Fruit fly (Drosophila melanogaster) whole organism, embryonic: Measurements from ENCODE around the gene RASSF8.
A peak's percentile ranks its signal among the peaks of the same experiment; 100 is the strongest.

Source experiments
- Bgb ChIP-seq: fragments of 200-800 bp; sonication (Bioruptor generic); IDR thresholded peaks from 2 replicates; pipeline ENCODE4 v1.3.6; 2022; ENCODE audit warnings: missing biosample characterization, missing genetic modification characterization; ENCODE audit not compliant: partially characterized antibody
- CG10959 ChIP-seq: fragments of 200-800 bp; sonication (Bioruptor generic); IDR thresholded peaks from 2 replicates; pipeline ENCODE4 v1.3.6; 2022; ENCODE audit warnings: missing biosample characterization, missing genetic modification characterization
- CG10979 ChIP-seq: fragments of 200-800 bp; sonication (Bioruptor generic); optimal IDR thresholded peaks from 2 replicates; lab custom pipeline; 2018; ENCODE audit warnings: missing biosample characterization, mild to moderate bottlenecking, missing genetic modification characterization, moderate library complexity
- CG11398 ChIP-seq: fragments of 200-800 bp; sonication (Bioruptor generic); optimal IDR thresholded peaks from 2 replicates; lab custom pipeline; 2016; ENCODE audit warnings: missing biosample characterization, missing genetic modification characterization
- CG1647 ChIP-seq: fragments of 200-800 bp; sonication (Bioruptor generic); optimal IDR thresholded peaks from 3 replicates; lab custom pipeline; 2016; ENCODE audit warnings: missing biosample characterization, missing genetic modification characterization
- CG16863 ChIP-seq: fragments of 200-800 bp; sonication (Bioruptor generic); optimal IDR thresholded peaks from 3 replicates; lab custom pipeline; 2016; ENCODE audit warnings: missing biosample characterization, missing genetic modification characterization
- CG17912 ChIP-seq: fragments of 200-800 bp; sonication (Bioruptor generic); optimal IDR thresholded peaks from 2 replicates; lab custom pipeline; 2018; ENCODE audit warnings: missing biosample characterization, mild to moderate bottlenecking, missing genetic modification characterization
- CG18262 ChIP-seq: fragments of 200-800 bp; optimal IDR thresholded peaks from 3 replicates; lab custom pipeline; 2019; ENCODE audit warnings: missing biosample characterization, mild to moderate bottlenecking, missing genetic modification characterization, moderate library complexity
- CG2199 ChIP-seq: fragments of 200-800 bp; sonication (Bioruptor generic); IDR thresholded peaks from 3 replicates; pipeline ENCODE4 v1.3.6; 2022; ENCODE audit warnings: missing biosample characterization, missing genetic modification characterization
- CG31365 ChIP-seq: fragments of 200-800 bp; sonication (Bioruptor generic); optimal IDR thresholded peaks from 2 replicates; lab custom pipeline; 2018; ENCODE audit warnings: missing biosample characterization, mild to moderate bottlenecking, missing genetic modification characterization
- CG3163 ChIP-seq: fragments of 200-800 bp; sonication (Bioruptor generic); optimal IDR thresholded peaks from 3 replicates; lab custom pipeline; 2016; ENCODE audit warnings: missing biosample characterization, missing genetic modification characterization
- CG32772 ChIP-seq: fragments of 200-800 bp; sonication (Bioruptor generic); IDR thresholded peaks from 2 replicates; pipeline ENCODE4 v1.3.6; 2022; ENCODE audit warnings: missing biosample characterization, missing genetic modification characterization
- CG34376 ChIP-seq: fragments of 200-800 bp; sonication (Bioruptor generic); optimal IDR thresholded peaks from 2 replicates; lab custom pipeline; 2018; ENCODE audit warnings: missing biosample characterization, mild to moderate bottlenecking, missing genetic modification characterization
- CG3995 ChIP-seq: fragments of 200-800 bp; sonication (Bioruptor generic); optimal IDR thresholded peaks from 3 replicates; lab custom pipeline; 2016; ENCODE audit warnings: missing biosample characterization, missing genetic modification characterization
- CG6175 ChIP-seq: fragments of 200-800 bp; sonication (Bioruptor generic); IDR thresholded peaks from 3 replicates; pipeline ENCODE4 v1.3.6; 2022; ENCODE audit warnings: missing biosample characterization, missing genetic modification characterization
- CG7963 ChIP-seq: fragments of 200-800 bp; sonication (Bioruptor generic); IDR thresholded peaks from 3 replicates; pipeline ENCODE4 v1.3.6; 2022; ENCODE audit warnings: missing biosample characterization, missing genetic modification characterization; ENCODE audit not compliant: partially characterized antibody
- CG9609 ChIP-seq: fragments of 200-800 bp; sonication (Bioruptor generic); optimal IDR thresholded peaks from 3 replicates; lab custom pipeline; 2016; ENCODE audit warnings: missing biosample characterization, missing genetic modification characterization
- CG9797 ChIP-seq: fragments of 200-800 bp; sonication (Bioruptor generic); optimal IDR thresholded peaks from 3 replicates; lab custom pipeline; 2018; ENCODE audit warnings: missing biosample characterization, mild to moderate bottlenecking, missing genetic modification characterization
- CG9932 ChIP-seq: fragments of 200-800 bp; sonication (Bioruptor generic); IDR thresholded peaks from 2 replicates; pipeline ENCODE4 v1.3.6; 2022; ENCODE audit warnings: missing biosample characterization, missing genetic modification characterization
- CoRest ChIP-seq: fragments of 200-800 bp; sonication (Bioruptor generic); optimal IDR thresholded peaks from 3 replicates; lab custom pipeline; 2018; ENCODE audit warnings: missing biosample characterization, mild to moderate bottlenecking, missing genetic modification characterization, moderate library complexity
- Doc2 ChIP-seq: fragments of 200-800 bp; sonication (Bioruptor generic); IDR thresholded peaks from 2 replicates; pipeline ENCODE4 v1.3.6; 2022; ENCODE audit warnings: missing biosample characterization, missing genetic modification characterization
- Eip74EF ChIP-seq, 2 experiments: fragments of 200-800 bp in 1 of 2; fragments of >200 bp in 1 of 2; sonication (Bioruptor generic) in 1 of 2; optimal IDR thresholded peaks; 2 replicates each; lab custom pipeline; 2017 to 2019; ENCODE audit warnings: missing biosample characterization in 2 of 2, missing genetic modification characterization in 2 of 2, mild to moderate bottlenecking in 1 of 2, moderate library complexity in 1 of 2
- HLH54F ChIP-seq: fragments of 200-800 bp; sonication (Bioruptor generic); optimal IDR thresholded peaks from 3 replicates; lab custom pipeline; 2016; ENCODE audit warnings: missing biosample characterization, missing genetic modification characterization
- Hr39 ChIP-seq: fragments of >200 bp; optimal IDR thresholded peaks from 2 replicates; lab custom pipeline; 2017
- Neu2 ChIP-seq: fragments of 200-800 bp; sonication (Bioruptor generic); optimal IDR thresholded peaks from 3 replicates; lab custom pipeline; 2016; ENCODE audit warnings: missing biosample characterization, missing genetic modification characterization, borderline replicate concordance
- Scr ChIP-seq: fragments of 200-800 bp; sonication (Bioruptor generic); IDR thresholded peaks from 2 replicates; pipeline ENCODE4 v1.3.6; 2022; ENCODE audit warnings: missing biosample characterization, missing genetic modification characterization; ENCODE audit not compliant: partially characterized antibody
- Sox102F ChIP-seq: fragments of 200-800 bp; sonication (Bioruptor generic); optimal IDR thresholded peaks from 2 replicates; lab custom pipeline; 2018; ENCODE audit warnings: missing biosample characterization, mild to moderate bottlenecking, missing genetic modification characterization, moderate library complexity
- Sry-δ ChIP-seq: fragments of 200-800 bp; sonication (Bioruptor generic); optimal IDR thresholded peaks from 2 replicates; lab custom pipeline; 2016; ENCODE audit warnings: missing biosample characterization, missing genetic modification characterization
- Vsx1 ChIP-seq: fragments of 200-800 bp; sonication (Bioruptor generic); optimal IDR thresholded peaks from 2 replicates; lab custom pipeline; 2017; ENCODE audit warnings: missing biosample characterization, mild to moderate bottlenecking, missing genetic modification characterization, missing genetic modification reagents
- amos ChIP-seq: fragments of 200-800 bp; sonication (Bioruptor generic); IDR thresholded peaks from 2 replicates; pipeline ENCODE4 v1.3.6; 2022; ENCODE audit warnings: missing biosample characterization, missing genetic modification characterization; ENCODE audit not compliant: partially characterized antibody
- bbx ChIP-seq: fragments of 200-800 bp; sonication (Bioruptor generic); IDR thresholded peaks from 2 replicates; pipeline ENCODE4 v1.3.6; 2022; ENCODE audit warnings: missing biosample characterization, missing genetic modification characterization; ENCODE audit not compliant: partially characterized antibody
- crc ChIP-seq: fragments of 200-800 bp; sonication (Bioruptor generic); optimal IDR thresholded peaks from 2 replicates; lab custom pipeline; 2016; ENCODE audit warnings: missing biosample characterization, missing genetic modification characterization
- da ChIP-seq: fragments of 200-800 bp; sonication (Bioruptor generic); optimal IDR thresholded peaks from 2 replicates; lab custom pipeline; 2016; ENCODE audit warnings: missing biosample characterization, missing genetic modification characterization
- exex ChIP-seq: fragments of 200-800 bp; sonication (Bioruptor generic); optimal IDR thresholded peaks from 4 replicates; lab custom pipeline; 2018; ENCODE audit warnings: missing biosample characterization, mild to moderate bottlenecking, missing genetic modification characterization, moderate library complexity
- eyg ChIP-seq: fragments of 200-800 bp; sonication (Bioruptor generic); optimal IDR thresholded peaks from 3 replicates; lab custom pipeline; 2016; ENCODE audit warnings: missing biosample characterization, missing genetic modification characterization
- gfzf ChIP-seq: fragments of 200-800 bp; sonication (Bioruptor generic); optimal IDR thresholded peaks from 2 replicates; lab custom pipeline; 2016; ENCODE audit warnings: missing biosample characterization, mild to moderate bottlenecking, missing genetic modification characterization, moderate library complexity
- h ChIP-seq: fragments of >200 bp; optimal IDR thresholded peaks from 2 replicates; lab custom pipeline; 2017
- inv ChIP-seq: fragments of 200-800 bp; sonication (Bioruptor generic); IDR thresholded peaks from 2 replicates; pipeline ENCODE4 v1.3.6; 2022; ENCODE audit warnings: missing biosample characterization, missing genetic modification characterization; ENCODE audit not compliant: partially characterized antibody
- klu ChIP-seq: fragments of 200-800 bp; sonication (Bioruptor generic); IDR thresholded peaks from 2 replicates; pipeline ENCODE4 v1.3.6; 2022; ENCODE audit warnings: missing biosample characterization, missing genetic modification characterization
- mld ChIP-seq: fragments of 200-800 bp; sonication (Bioruptor generic); IDR thresholded peaks from 3 replicates; pipeline ENCODE4 v1.3.6; 2022; ENCODE audit warnings: missing biosample characterization, missing genetic modification characterization; ENCODE audit not compliant: partially characterized antibody
- otp ChIP-seq: fragments of 200-800 bp; sonication (Bioruptor generic); IDR thresholded peaks from 3 replicates; pipeline ENCODE4, ENCODE4 v1.3.6; 2022; ENCODE audit warnings: missing biosample characterization, missing genetic modification characterization
- p53 ChIP-seq: fragments of 200-800 bp; sonication (Bioruptor generic); optimal IDR thresholded peaks from 2 replicates; lab custom pipeline; 2016; ENCODE audit warnings: missing biosample characterization, missing genetic modification characterization
- ro ChIP-seq: fragments of 200-800 bp; sonication (Bioruptor generic); IDR thresholded peaks from 2 replicates; pipeline ENCODE4 v1.3.6; 2022; ENCODE audit warnings: missing biosample characterization, missing genetic modification characterization
- sd ChIP-seq: fragments of 200-800 bp; sonication (Bioruptor generic); optimal IDR thresholded peaks from 3 replicates; lab custom pipeline; 2018; ENCODE audit warnings: missing biosample characterization, mild to moderate bottlenecking, missing genetic modification characterization, moderate library complexity
- shn ChIP-seq: fragments of 200-800 bp; sonication (Bioruptor generic); optimal IDR thresholded peaks from 3 replicates; lab custom pipeline; 2016; ENCODE audit warnings: missing biosample characterization, missing genetic modification characterization
- sr ChIP-seq: fragments of 200-800 bp; sonication (Bioruptor generic); IDR thresholded peaks from 3 replicates; pipeline ENCODE4 v1.3.6; 2022; ENCODE audit warnings: missing biosample characterization, missing genetic modification characterization
- ssp ChIP-seq: fragments of 200-800 bp; sonication (Bioruptor generic); IDR thresholded peaks from 2 replicates; pipeline ENCODE4 v1.3.6; 2022; ENCODE audit warnings: missing biosample characterization, missing genetic modification characterization
- sug ChIP-seq: fragments of 200-800 bp; optimal IDR thresholded peaks from 2 replicates; lab custom pipeline; 2019; ENCODE audit warnings: missing biosample characterization, mild to moderate bottlenecking, missing genetic modification characterization, moderate library complexity
- wek ChIP-seq: fragments of 200-800 bp; sonication (Bioruptor generic); optimal IDR thresholded peaks from 3 replicates; lab custom pipeline; 2018; ENCODE audit warnings: missing biosample characterization, mild to moderate bottlenecking, missing genetic modification characterization, moderate library complexity
- z ChIP-seq: fragments of 200-800 bp; sonication (Bioruptor generic); IDR thresholded peaks from 3 replicates; pipeline ENCODE4 v1.3.6; 2022; ENCODE audit warnings: missing biosample characterization, missing genetic modification characterization

RASSF8 gene

DNA sequence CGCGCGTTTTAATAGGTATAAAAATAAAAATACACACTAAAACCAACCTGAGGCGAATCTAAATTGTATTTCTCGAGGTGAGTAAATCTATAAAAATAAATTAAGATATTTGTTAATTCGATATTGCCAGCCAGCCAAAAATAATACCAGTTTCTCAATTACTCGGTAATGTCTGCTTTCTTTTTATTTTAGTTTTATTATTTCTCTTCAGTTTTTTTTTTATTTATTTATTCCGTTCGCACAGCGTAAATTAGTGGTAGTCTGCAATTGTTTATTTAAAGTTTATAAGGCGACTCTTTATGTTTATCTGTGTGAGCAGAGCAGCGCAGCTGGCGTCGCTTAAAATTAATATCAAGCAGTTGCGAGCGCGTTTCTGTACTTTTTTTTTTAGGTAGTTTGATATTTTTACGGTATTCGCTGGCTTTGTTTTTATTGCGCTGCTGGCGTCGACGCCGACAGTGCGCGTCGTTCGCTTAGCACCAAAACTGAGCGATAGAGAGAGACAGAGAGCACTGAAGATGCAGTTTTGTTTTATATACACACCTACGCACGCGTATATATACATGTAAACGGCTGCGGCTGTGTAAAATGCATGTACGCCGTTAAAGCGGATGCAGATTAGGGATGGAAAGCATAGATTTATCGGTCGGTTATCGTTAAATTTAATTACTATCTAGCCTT, 13.9 kb upstream of the RASSF8 start (continued):
- TF ChIP-seq klu (GFP tag; lab: Robert Waterston, UW), result peak; percentile 70; the same call in 1 of the 2 replicates
- TF ChIP-seq CG2199 (GFP tag; lab: Robert Waterston, UW), result 0 out of 3 replicates have a peak, but pooled peaks have one; percentile 55
- TF ChIP-seq otp (GFP tag; lab: Robert Waterston, UW), result peak; percentile 34; the same call in 1 of the 3 replicates
- no peak for TF ChIP-seq CG10959 (GFP tag; lab: Robert Waterston, UW)
- peak; percentile 2 for TF ChIP-seq sug (tag; lab: Kevin White, UChicago)
- no peak for TF ChIP-seq CG9609 (GFP tag; lab: Kevin White, UChicago)
- peak; percentile 3 for TF ChIP-seq Neu2 (GFP tag; lab: Kevin White, UChicago)
- TF ChIP-seq CG7963 (GFP tag; lab: Robert Waterston, UW), result peak; percentile 85
- TF ChIP-seq Bgb (GFP tag; lab: Robert Waterston, UW), result peak; percentile 84
- TF ChIP-seq CG32772 (GFP tag; lab: Robert Waterston, UW), result peak; percentile 58; the same call in 1 of the 2 replicates
- TF ChIP-seq da (GFP tag; lab: Kevin White, UChicago), result no peak
- no peak for TF ChIP-seq CG11398
- peak; percentile 71 for TF ChIP-seq CG31365 (tag; lab: Kevin White, UChicago)
- no peak for TF ChIP-seq CG9797 (GFP tag; lab: Kevin White, UChicago)
- peak; percentile 67 for TF ChIP-seq Scr
- TF ChIP-seq CG18262 (tag; lab: Kevin White, UChicago), result peak; percentile 43
- TF ChIP-seq CG17912 (GFP tag; lab: Kevin White, UChicago), result no peak
- peak; percentile 69 for TF ChIP-seq Sry-δ (GFP tag; lab: Kevin White, UChicago)
- TF ChIP-seq wek (GFP tag; lab: Kevin White, UChicago), result peak; percentile 32
- peak; percentile 97 for TF ChIP-seq sr
- TF ChIP-seq CG10979 (tag; lab: Kevin White, UChicago), result peak; percentile 37
- TF ChIP-seq sd (tag; lab: Kevin White, UChicago), result peak; percentile 5
- no peak for TF ChIP-seq CG3995
- TF ChIP-seq CG16863, result no peak
- no peak for TF ChIP-seq CG3163 (GFP tag; lab: Kevin White, UChicago)
- TF ChIP-seq inv, result peak; percentile 38; the same call in 1 of the 2 replicates
- TF ChIP-seq amos (GFP tag; lab: Robert Waterston, UW), result peak; percentile 68
- TF ChIP-seq crc (GFP tag; lab: Kevin White, UChicago), result no peak
- TF ChIP-seq z (GFP tag; lab: Robert Waterston, UW), result no peak
- no peak for TF ChIP-seq Hr39 (lab: Kevin White, UChicago)
- no peak for TF ChIP-seq p53 (GFP tag; lab: Kevin White, UChicago)
- TF ChIP-seq HLH54F (GFP tag; lab: Kevin White, UChicago), result no peak
- no peak for TF ChIP-seq h (lab: Kevin White, UChicago)
- no peak for TF ChIP-seq eyg (GFP tag; lab: Kevin White, UChicago)
- no peak for TF ChIP-seq CG1647 (GFP tag; lab: Kevin White, UChicago)
- TF ChIP-seq Vsx1 (GFP tag; lab: Kevin White, UChicago), result no peak
- TF ChIP-seq Sox102F (GFP tag; lab: Kevin White, UChicago), result no peak
- TF ChIP-seq exex, result peak; percentile 15
- TF ChIP-seq bbx (GFP tag; lab: Robert Waterston, UW), result peak; percentile 92
- TF ChIP-seq CG6175 (GFP tag; lab: Robert Waterston, UW), result no peak
- no peak for TF ChIP-seq ro
- peak; percentile 89 for TF ChIP-seq mld
- TF ChIP-seq CG34376 (GFP tag; lab: Kevin White, UChicago), result peak; percentile 2
- TF ChIP-seq ssp (GFP tag; lab: Robert Waterston, UW), result 0 out of 2 replicates have a peak, but pooled peaks have one; percentile 27
- TF ChIP-seq gfzf (GFP tag; lab: Kevin White, UChicago), result peak; percentile 7
- no peak for TF ChIP-seq Doc2 (GFP tag; lab: Robert Waterston, UW)
- TF ChIP-seq CoRest (tag; lab: Kevin White, UChicago), result peak; percentile 15
- TF ChIP-seq shn (GFP tag; lab: Kevin White, UChicago), result peak; percentile 24
- no peak for TF ChIP-seq CG9932 (GFP tag; lab: Robert Waterston, UW)
- TF ChIP-seq Eip74EF (GFP tag; optimal IDR thresholded peaks at IDR 0.05; lab: Kevin White, UChicago), result peak in 1 of 2 experiments; percentile 28
